Fruit fly (Drosophila melanogaster): Measurements from ENCODE around the gene yellow-e2.

dm6 chr3R:13371840-13372680 is 34.7 kb downstream of the yellow-e2 start, which contains the start of the genes Lip3 and CG34309:
- peak; percentile 3 for TF ChIP-seq CG11617 (GFP tag; optimal IDR thresholded peaks at IDR 0.05)
- no peak for TF ChIP-seq bab1 (GFP tag; optimal IDR thresholded peaks at IDR 0.05)
- no peak for TF ChIP-seq CG12768 (GFP tag; optimal IDR thresholded peaks at IDR 0.05)
- TF ChIP-seq CG1620 (GFP tag; optimal IDR thresholded peaks at IDR 0.05): no peak
- TF ChIP-seq CG14711 (tag; optimal IDR thresholded peaks at IDR 0.05): no peak
- no peak for TF ChIP-seq Clk (GFP tag; optimal IDR thresholded peaks at IDR 0.05)
- TF ChIP-seq tj (GFP tag; optimal IDR thresholded peaks at IDR 0.05): no peak
- no peak for TF ChIP-seq kay (GFP tag; ENCODE audit: borderline replicate concordance)
- no peak for TF ChIP-seq pad (GFP tag; optimal IDR thresholded peaks at IDR 0.05)

Measured in whole organism, adult.